Worm (Caenorhabditis elegans): ENCODE data around the gene F16G10.5.

ce11 chrII:2415439-2415838, 48.3 kb downstream of the F16G10.5 start, which contains the start of gene fbxa-4:
- TF ChIP-seq bed-2 (GFP tag; IDR thresholded peaks at IDR 0.05) (no peak), snpc-3.4 (tag; optimal IDR thresholded peaks at IDR 0.05) (no peak), ceh-91 (GFP tag; IDR thresholded peaks at IDR 0.05) (no peak), ama-1 (optimal IDR thresholded peaks at IDR 0.05) (no peak), ama-1 (GFP tag; optimal IDR thresholded peaks at IDR 0.05) (no peak), die-1 (tag; optimal IDR thresholded peaks at IDR 0.05) (no peak), unc-62 (GFP tag; optimal IDR thresholded peaks at IDR 0.05) (no peak), Y53F4B.3 (GFP tag; IDR thresholded peaks at IDR 0.05) (no peak), attf-5 (GFP tag; optimal IDR thresholded peaks at IDR 0.05) (no peak), ZK185.1 (tag; optimal IDR thresholded peaks at IDR 0.05; ENCODE audit: poor library complexity, severe bottlenecking) (no peak)
